Fruit fly (Drosophila melanogaster) whole organism, embryonic: Measurements from ENCODE around the gene CG15208.

ENCODE experiments used
- Bteb2 ChIP-seq: fragments of 200-800 bp; sonication (Bioruptor generic); optimal IDR thresholded peaks from 2 replicates; lab custom pipeline; 2016; ENCODE audit warnings: missing biosample characterization, missing genetic modification characterization
- CG10462 ChIP-seq: fragments of 200-800 bp; sonication (Bioruptor generic); optimal IDR thresholded peaks from 2 replicates; lab custom pipeline; 2016; ENCODE audit warnings: missing biosample characterization, missing genetic modification characterization
- CG14860 ChIP-seq: fragments of 200-800 bp; sonication (Bioruptor generic); IDR thresholded peaks from 3 replicates; pipeline ENCODE4 v1.3.6; 2022; ENCODE audit warnings: missing biosample characterization, missing genetic modification characterization; ENCODE audit not compliant: partially characterized antibody
- CG2116 ChIP-seq: fragments of 200-800 bp; sonication (Bioruptor generic); optimal IDR thresholded peaks from 3 replicates; lab custom pipeline; 2018; ENCODE audit warnings: missing biosample characterization, mild to moderate bottlenecking, missing genetic modification characterization
- CG2678 ChIP-seq: fragments of 200-800 bp; sonication (Bioruptor generic); optimal IDR thresholded peaks from 3 replicates; lab custom pipeline; 2019; ENCODE audit warnings: missing biosample characterization, mild to moderate bottlenecking, missing genetic modification characterization, moderate library complexity
- CTCF ChIP-seq: fragments of 200-800 bp; sonication (Bioruptor generic); optimal IDR thresholded peaks from 2 replicates; lab custom pipeline; 2017; ENCODE audit warnings: missing biosample characterization, mild to moderate bottlenecking, missing genetic modification characterization, moderate library complexity
- HLHmδ ChIP-seq: fragments of 200-800 bp; sonication (Bioruptor generic); optimal IDR thresholded peaks from 2 replicates; lab custom pipeline; 2018; ENCODE audit warnings: missing biosample characterization, mild to moderate bottlenecking, missing genetic modification characterization, moderate library complexity
- fru ChIP-seq: fragments of >200 bp; optimal IDR thresholded peaks from 2 replicates; lab custom pipeline; 2017
- lilli ChIP-seq: fragments of 200-800 bp; sonication (Bioruptor generic); optimal IDR thresholded peaks from 3 replicates; lab custom pipeline; 2016; ENCODE audit warnings: missing biosample characterization, missing genetic modification characterization

DNA sequence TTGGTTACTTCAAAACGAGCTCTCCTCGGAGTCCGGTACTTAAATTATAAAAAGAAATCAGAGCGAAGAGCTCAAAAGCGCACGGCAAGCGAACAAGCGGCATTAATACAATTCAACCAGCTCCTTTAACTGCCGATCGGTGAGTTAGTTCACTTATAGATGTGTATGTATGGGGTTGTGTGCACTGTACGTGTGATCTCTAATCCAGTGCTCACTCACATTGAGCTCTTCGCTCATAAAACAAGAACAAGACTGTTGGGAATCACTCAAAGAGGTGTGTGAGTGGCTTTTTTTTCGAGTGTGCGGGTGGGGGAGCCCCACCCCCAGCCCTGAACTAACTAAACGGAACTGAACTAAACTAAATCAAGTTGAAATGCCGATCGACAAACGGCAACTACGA lies 8.6 kb upstream of the CG15208 start, which contains the start of gene Ork1:
- TF ChIP-seq fru (lab: Kevin White, UChicago) (no peak), lilli (no peak), CG2116 (GFP tag; lab: Kevin White, UChicago) (no peak), CG10462 (no peak), CG2678 (tag; lab: Kevin White, UChicago) (no peak), HLHmδ (GFP tag; lab: Kevin White, UChicago) (no peak), CTCF (GFP tag; lab: Kevin White, UChicago) (no peak), CG14860 (GFP tag; lab: Robert Waterston, UW) (no peak), Bteb2 (no peak)
